Fruit fly (Drosophila melanogaster) ovary, adult (tissue): Measurements from ENCODE around the gene CG42404.

Experiments used
- CG17801 ChIP-seq: fragments of 200-800 bp; optimal IDR thresholded peaks from 2 replicates; lab custom pipeline; 2019; ENCODE audit warnings: missing biosample characterization, mild to moderate bottlenecking, missing genetic modification characterization, moderate library complexity; ENCODE audit not compliant: partially characterized antibody

Gene CG42404

DNA sequence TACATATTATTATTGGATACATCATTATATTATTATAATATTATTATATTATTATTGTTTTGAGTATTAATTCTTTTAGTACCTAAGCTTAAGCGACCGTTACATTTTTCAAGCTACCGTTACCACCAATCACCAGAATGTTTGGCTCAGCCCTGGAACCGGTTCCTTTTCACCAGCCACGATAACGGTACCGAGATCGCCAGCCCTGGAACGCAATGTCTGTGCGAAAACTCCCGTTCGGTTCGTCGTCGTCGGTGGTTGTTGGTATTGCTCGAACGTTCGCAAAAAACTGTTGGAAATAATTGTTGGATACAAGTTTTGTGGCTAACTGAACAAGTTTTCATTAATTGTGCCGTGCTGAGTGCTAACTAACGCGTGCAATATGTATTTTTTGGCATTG lies at the start of gene CG42404:
CG42404 (plus strand) TSS at position 360 of the 400 bp plus-strand sequence.
- TF ChIP-seq CG17801 (GFP tag; lab: Kevin White, UChicago): no peak

DNA sequence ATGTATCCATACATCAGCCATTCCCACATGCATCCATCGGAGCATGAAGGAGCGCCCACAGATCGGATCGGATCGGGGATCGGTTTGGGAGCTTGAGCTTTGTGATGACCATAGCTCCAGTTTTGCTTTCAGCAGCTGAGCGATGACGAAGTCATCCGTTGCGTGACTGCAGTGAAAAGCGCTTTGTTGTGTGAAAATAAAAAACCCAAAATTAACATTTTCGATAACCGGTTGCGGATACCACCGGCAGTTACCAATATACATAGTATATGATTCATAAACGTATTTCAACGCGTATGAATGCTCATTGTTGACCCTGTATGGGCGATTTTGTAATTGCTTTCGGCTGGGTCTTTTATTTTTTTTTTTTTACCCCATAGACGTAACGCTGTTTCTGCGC lies 44.7 kb upstream of the CG42404 start:
- TF ChIP-seq CG17801 (GFP tag; lab: Kevin White, UChicago): no peak

DNA sequence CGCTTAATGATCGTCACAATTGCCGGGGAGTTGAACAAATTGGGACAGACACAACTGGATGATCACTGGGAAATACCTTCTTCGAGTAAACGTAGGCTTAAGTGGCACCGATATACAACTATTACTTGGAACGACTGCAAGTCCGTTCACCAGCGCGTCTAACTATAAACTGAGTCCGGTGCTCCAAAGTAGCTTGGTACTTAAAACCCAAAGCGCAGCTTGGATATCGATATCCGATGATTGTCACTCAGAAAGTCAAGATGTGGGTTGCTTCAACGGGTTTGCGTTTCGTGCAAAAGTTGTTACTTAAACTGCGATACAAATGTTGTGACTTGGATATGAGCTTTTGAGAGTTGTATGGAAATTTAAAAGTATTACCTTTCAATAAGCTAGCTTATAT lies 43.6 kb upstream of the CG42404 start, which contains the start of gene Spn88Ea:
Spn88Ea (minus strand) TSS at position 175 of the 400 bp plus-strand sequence.
- peak; percentile 1 for TF ChIP-seq CG17801 (GFP tag; lab: Kevin White, UChicago)

DNA sequence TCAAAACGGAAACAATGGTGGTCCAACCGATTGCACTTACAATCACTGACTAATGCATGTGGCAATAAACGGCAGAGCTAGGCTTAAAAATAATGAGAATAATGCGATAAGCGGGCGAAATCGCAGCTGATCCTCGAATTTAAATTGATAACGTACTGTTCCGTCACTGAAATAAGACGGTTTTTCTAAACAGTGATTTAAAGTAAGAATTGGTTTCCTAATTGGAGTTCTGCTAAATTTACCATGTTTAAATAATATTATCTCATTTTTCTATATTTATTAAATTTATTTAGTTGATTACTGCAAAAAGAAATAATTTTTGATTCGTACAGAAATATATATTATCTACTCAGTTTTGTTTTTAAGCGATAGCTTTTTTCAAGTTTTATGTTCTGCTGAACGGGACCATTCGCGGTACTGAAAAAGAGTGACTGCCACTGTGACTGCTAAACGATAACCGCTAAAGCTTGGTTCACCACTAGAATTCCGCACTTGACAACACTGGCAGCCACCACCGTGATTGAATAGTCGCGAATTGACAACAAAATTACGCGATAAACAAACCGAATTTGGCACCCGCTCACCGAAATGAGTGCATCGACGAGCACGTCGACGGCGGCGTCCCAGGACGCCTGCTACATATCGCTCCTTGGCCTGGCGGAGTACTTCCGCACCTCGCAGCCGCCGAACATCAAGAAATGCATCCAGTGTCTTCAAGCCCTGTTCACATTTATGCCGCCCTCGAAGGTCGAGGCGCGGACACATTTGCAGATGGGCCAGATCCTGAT lies 41.0 kb upstream of the CG42404 start, which contains the start of the genes Spn88Eb and Mau2:
Spn88Eb (minus strand) TSS at position 51 of the 788 bp plus-strand sequence.
Mau2 (plus strand) TSS at position 493 of the 788 bp plus-strand sequence.
- peak; percentile 12 for TF ChIP-seq CG17801 (GFP tag; lab: Kevin White, UChicago)

DNA sequence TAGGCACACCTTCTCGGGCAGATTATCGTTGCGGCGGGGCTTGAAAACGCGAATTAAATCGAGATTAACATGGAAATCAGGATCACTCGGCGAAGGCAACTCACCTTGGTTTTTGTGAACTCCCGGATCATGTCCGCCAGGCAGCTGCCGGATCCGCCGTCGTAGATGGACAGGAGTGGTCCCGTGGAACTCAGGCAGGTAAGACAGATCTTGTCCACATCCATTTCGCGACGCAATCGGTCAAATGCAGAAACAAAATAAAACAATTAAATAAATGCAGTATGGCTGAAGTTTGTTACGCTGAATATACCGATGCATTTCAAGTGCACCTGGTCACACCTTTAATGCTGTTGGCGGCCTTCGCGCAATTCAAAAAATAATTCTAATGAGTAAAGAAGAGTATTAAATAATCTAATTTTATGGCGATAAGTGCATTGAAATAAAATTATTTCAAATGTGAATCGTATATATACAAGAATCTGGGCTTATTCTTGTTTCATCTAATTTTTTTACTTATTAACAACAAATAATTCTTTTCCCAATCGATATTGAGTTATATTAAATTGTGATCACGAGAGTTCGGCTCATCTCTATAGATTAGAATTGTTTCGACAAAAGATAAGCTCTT lies 36.4 kb upstream of the CG42404 start, which contains the start of the genes CG6654 and CG4210:
CG6654 (minus strand) TSS at position 297 of the 628 bp plus-strand sequence.
CG4210 (plus strand) TSS at position 613 of the 628 bp plus-strand sequence.
- TF ChIP-seq CG17801 (GFP tag; lab: Kevin White, UChicago): peak; percentile 70

DNA sequence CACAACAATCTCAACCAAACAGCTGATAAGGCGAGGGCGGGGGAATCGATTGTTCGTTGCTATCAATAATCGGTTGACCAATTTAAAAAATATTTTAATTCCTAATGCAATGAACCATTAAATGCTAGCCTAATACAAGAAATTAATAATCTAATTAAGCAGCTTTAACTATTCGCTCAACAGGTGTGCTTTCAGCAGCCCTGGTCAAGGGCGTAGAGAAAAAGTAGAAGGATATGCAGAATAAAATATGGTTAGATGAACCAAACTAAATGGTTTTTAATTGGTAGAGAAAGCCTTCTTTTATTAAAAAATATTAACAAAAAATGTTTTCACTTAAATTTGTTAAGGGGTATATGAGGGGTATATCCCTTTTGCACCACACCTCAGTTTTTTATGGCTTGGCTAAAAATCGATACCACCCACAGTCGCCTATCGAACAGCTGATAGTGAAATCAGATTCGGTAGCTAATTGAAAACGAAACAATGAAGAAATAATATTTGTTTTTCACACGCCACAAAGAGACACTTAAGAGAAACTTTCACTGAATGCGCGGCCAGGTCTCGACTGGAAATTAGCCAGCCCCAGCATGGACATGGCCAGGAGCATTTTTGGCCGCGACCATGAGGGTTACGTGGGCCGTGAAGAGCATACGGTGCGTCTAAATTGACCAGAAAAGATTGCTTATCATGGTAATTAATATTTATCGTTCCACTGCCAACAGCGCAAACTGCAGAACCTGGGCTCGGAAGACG lies 30.9 kb upstream of the CG42404 start, which contains the start of the genes SIDL and CG12241:
SIDL (minus strand) TSS at position 51 of the 753 bp plus-strand sequence.
CG12241 (plus strand) TSS at position 433 of the 753 bp plus-strand sequence.
- peak; percentile 76 for TF ChIP-seq CG17801 (GFP tag; lab: Kevin White, UChicago)

DNA sequence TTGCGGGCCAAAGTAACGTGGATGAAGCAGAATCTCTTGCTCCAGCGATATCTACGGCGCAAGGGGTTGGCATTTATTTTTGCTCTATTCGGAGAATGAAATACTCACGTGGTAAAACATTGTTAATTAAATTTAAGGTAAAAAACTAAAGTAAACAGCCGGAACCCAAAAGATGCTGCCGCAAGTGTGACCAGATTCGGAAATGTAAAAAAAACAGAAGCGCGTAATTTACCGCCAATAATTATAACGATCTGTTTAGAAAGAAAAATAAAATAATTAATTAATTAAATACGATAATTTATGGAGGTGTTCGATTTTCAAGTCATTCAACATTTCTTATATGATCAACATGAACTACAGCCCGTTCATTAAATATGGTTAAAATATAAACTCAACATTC lies 26.9 kb upstream of the CG42404 start, which contains the start of gene Polr2G:
Polr2G (minus strand) TSS at position 208 of the 400 bp plus-strand sequence.
- no peak for TF ChIP-seq CG17801 (GFP tag; lab: Kevin White, UChicago)

DNA sequence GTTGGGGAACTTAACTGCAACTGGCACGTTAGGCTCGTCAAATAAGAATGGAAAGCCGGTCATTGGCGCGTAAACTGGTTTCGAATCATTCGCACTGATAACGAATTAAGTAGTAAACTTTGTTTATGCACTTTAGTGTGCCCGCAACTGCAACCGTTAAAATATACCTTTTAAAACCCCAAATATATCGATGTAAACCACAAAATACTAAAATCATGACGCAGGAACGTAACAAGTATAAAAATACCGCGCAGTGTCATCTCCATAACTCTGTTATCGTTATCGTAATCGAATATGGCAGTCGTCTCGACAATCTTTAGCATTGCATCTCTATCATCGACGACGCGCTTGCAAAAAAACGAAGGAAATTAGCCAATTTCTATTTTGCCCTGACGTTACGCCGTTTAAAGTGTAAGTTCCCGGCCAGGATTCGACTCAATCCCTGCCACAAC lies 24.6 kb upstream of the CG42404 start, which contains the start of the genes CG31344 and Caf1-55:
CG31344 (minus strand) TSS at position 51 of the 452 bp plus-strand sequence.
Caf1-55 (plus strand) TSS at position 298 of the 452 bp plus-strand sequence.
- peak; percentile 40 for TF ChIP-seq CG17801 (GFP tag; lab: Kevin White, UChicago)

DNA sequence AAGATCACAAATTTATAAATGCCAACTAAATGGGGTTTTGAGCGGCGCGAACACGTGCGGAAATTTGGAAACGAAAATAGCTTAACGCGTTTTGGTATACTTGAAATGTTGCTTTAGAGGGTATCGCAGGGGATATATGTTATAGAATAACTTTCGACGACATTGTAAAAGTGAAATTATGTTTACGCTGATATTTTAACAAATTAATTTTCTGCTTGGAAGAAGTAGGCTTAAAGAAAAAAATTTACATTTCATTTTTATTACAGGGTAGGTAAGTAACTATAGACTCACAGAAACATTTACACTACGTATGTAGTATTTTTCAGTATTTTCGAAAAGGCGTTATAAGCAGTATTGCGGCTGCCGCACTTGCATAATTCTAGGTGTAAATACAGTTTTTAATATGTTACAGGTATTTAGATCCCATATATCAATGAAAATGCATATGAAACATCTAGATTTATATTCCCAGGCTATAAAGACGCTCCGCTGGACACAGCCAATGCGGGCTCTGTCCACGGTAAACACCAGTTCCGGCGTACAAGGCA lies 20.5 kb upstream of the CG42404 start, which contains the start of the genes Art3 and mRpS10:
Art3 (minus strand) TSS at position 80 of the 548 bp plus-strand sequence.
mRpS10 (plus strand) TSS at position 337 of the 548 bp plus-strand sequence.
- TF ChIP-seq CG17801 (GFP tag; lab: Kevin White, UChicago): peak; percentile 100

DNA sequence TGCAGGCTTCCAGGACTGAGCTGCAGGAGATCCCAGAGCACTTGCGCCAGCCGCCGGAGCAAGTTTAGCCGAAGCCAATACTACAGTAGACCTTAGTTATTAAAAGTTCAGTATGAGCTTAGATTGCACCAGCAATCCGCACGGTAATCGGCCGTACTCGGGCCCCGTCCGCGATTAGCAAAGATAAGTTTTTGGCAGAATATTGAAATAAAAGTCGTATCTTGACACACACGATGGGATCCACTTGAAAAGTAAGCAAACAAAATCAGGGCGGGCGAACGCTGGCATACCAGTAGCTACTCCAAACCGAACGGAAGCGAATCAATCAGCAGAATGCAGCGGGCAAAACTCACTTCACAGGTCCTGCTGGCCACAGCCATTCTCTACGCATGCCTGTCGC lies 19.6 kb upstream of the CG42404 start, which contains the start of gene CG34316:
CG34316 (plus strand) TSS at position 301 of the 400 bp plus-strand sequence.
- no peak for TF ChIP-seq CG17801 (GFP tag; lab: Kevin White, UChicago)

DNA sequence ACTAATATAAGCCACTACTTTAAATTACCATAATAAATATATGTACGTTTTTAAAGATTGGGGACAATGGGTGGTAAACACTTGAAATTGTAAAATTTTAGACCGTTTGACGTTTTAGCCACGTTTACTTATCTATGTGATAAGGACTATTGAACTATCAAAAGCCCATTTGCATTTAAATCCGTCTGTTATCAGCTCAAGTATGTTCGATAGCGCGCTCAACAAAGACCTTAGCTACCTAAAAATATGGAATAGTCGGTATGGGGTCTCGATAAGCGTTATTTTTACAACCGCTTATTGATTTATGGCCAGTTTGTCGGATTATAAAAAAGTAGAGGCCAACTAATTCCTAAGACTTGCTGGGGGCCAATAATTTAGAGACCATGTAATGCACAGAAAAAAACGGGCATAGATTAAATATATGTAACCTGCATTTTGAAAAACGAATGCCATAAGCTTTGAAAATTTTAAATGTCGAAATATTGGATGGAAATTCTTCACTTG lies 18.2 kb upstream of the CG42404 start:
- no peak for TF ChIP-seq CG17801 (GFP tag; lab: Kevin White, UChicago)

DNA sequence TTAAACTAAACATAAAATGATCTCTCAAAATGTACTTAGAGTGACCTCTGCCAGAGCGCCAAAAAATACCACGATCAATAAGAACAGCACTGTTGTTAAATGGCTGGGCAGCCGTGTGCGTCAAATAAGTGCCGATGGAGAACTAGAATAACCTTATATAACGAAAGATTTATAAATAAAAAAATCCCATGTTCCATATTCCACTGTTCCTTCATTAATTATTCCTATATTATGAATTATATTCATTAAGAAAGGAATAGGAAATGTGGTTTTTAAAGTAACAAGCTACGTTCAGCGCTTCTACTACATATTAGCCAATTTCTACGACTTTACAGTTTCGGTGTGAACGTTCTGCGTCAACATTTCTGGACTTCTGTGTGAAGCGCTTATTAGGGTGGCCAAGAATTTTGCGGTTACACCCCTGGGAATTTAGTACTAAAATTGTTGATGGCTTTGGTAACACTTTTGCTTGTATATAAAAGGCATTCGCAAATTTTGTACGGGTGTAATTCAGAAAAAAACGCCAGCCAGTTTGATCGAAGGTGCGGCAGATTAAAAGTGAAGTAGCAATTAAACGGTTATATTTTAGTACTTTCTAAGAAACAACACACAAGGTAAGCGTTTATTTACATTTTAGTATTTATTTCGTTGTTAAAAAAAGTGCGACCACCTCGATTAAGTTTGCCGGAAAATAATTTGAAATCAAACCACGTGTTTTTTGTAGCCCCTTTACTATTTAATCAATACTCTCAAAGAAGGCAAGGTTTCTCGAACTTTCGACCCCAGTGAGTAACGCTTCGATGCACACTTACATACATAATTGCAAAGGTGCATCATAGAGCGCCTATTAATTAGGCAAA lies 7.5 kb upstream of the CG42404 start, which contains the start of the genes tefu and Hsc70-4:
tefu (minus strand) TSS at position 51 of the 860 bp plus-strand sequence.
Hsc70-4 (plus strand) TSS at position 502 of the 860 bp plus-strand sequence.
- TF ChIP-seq CG17801 (GFP tag; lab: Kevin White, UChicago): peak; percentile 50
